Worm (Caenorhabditis elegans) whole organism, L4 larva: ENCODE results near the gene nas-28.

Experiments
- F37D6.2 ChIP-seq: sonication (generic microtip); optimal IDR thresholded peaks from 2 replicates; lab custom pipeline; 2016; ENCODE audit warnings: mild to moderate bottlenecking, missing genetic modification characterization, missing compliant biosample characterization
- F49E8.2 ChIP-seq: sonication (generic microtip); optimal IDR thresholded peaks from 2 replicates; lab custom pipeline; 2016; ENCODE audit warnings: missing compliant biosample characterization, mild to moderate bottlenecking, missing genetic modification characterization, borderline replicate concordance
- T20F7.1 ChIP-seq: fragments of 200-800 bp; sonication (Bioruptor generic); optimal IDR thresholded peaks from 2 replicates; lab custom pipeline; 2018; ENCODE audit warnings: mild to moderate bottlenecking, missing genetic modification characterization, missing compliant biosample characterization
- Y75B8A.6 ChIP-seq: fragments of 200-800 bp; sonication (Bioruptor generic); IDR thresholded peaks from 2 replicates; pipeline ENCODE4 v1.3.6; 2022; ENCODE audit warnings: missing genetic modification reagents, missing genetic modification characterization, missing compliant biosample characterization
- aha-1 ChIP-seq: fragments of 150-350 bp; peaks from one replicate; lab custom pipeline; 2014; ENCODE audit warnings: missing biosample characterization, missing genetic modification characterization
- aly-2 ChIP-seq: sonication (generic microtip); optimal IDR thresholded peaks from 2 replicates; lab custom pipeline; 2018; ENCODE audit warnings: missing biosample characterization, missing genetic modification characterization
- ceh-62 ChIP-seq: sonication (generic microtip); optimal IDR thresholded peaks from 2 replicates; lab custom pipeline; 2017; ENCODE audit warnings: missing biosample characterization, missing genetic modification characterization
- cey-2 ChIP-seq: sonication (generic microtip); optimal IDR thresholded peaks from 3 replicates; lab custom pipeline; 2017; ENCODE audit warnings: missing genetic modification characterization, mild to moderate bottlenecking, missing compliant biosample characterization, antibody characterized with exemption, borderline replicate concordance; ENCODE audit not compliant: insufficient read depth
- ctbp-1 ChIP-seq: fragments of 200-800 bp; sonication (Bioruptor generic); IDR thresholded peaks from 2 replicates; pipeline ENCODE4 v1.3.6; 2022; ENCODE audit warnings: missing genetic modification reagents, missing genetic modification characterization, missing compliant biosample characterization
- daf-12 ChIP-seq: fragments of 150-350 bp; optimal IDR thresholded peaks from 2 replicates; lab custom pipeline; 2014; ENCODE audit warnings: missing biosample characterization, missing genetic modification reagents, missing genetic modification characterization
- daf-16 ChIP-seq, 3 experiments: sonication (generic microtip); optimal IDR thresholded peaks; 2 replicates each; lab custom pipeline; 2016 to 2017; ENCODE audit warnings: missing genetic modification characterization in 3 of 3, missing genetic modification reagents in 3 of 3, mild to moderate bottlenecking in 2 of 3, missing compliant biosample characterization in 2 of 3, missing biosample characterization in 1 of 3, moderate library complexity in 1 of 3
- daf-19 ChIP-seq: fragments of 200-800 bp; sonication (Bioruptor generic); conservative IDR thresholded peaks from 2 replicates; pipeline ENCODE4 v1.3.6; 2022; ENCODE audit warnings: missing genetic modification characterization, missing compliant biosample characterization
- daf-8 ChIP-seq: fragments of 200-800 bp; sonication (Bioruptor generic); IDR thresholded peaks from 2 replicates; pipeline ENCODE4 v1.3.6; 2022; ENCODE audit warnings: missing genetic modification characterization, missing compliant biosample characterization
- dmd-8 ChIP-seq: fragments of 200-800 bp; sonication (Bioruptor generic); IDR thresholded peaks from 2 replicates; pipeline ENCODE4 v1.3.6; 2022; ENCODE audit warnings: missing genetic modification characterization, missing compliant biosample characterization
- dmd-9 ChIP-seq: fragments of 200-800 bp; sonication (Bioruptor generic); IDR thresholded peaks from 2 replicates; pipeline ENCODE4 v1.3.6; 2022; ENCODE audit warnings: missing genetic modification reagents, missing genetic modification characterization, missing compliant biosample characterization
- dpl-1 ChIP-seq: fragments of 150-350 bp; optimal IDR thresholded peaks from 2 replicates; lab custom pipeline; 2014; ENCODE audit warnings: missing biosample characterization, missing genetic modification reagents, missing genetic modification characterization
- duxl-1 ChIP-seq: sonication (generic microtip); optimal IDR thresholded peaks from 2 replicates; lab custom pipeline; 2016; ENCODE audit warnings: mild to moderate bottlenecking, missing genetic modification characterization, moderate library complexity, missing compliant biosample characterization; ENCODE audit not compliant: poor library complexity
- fos-1 ChIP-seq: fragments of 150-350 bp; optimal IDR thresholded peaks from 2 replicates; lab custom pipeline; 2014; ENCODE audit warnings: missing biosample characterization, missing genetic modification characterization
- hif-1 ChIP-seq, 2 experiments: sonication (generic microtip); optimal IDR thresholded peaks; 2 replicates each; lab custom pipeline; 2016 to 2017; ENCODE audit warnings: missing compliant biosample characterization in 2 of 2, missing genetic modification characterization in 2 of 2, missing genetic modification reagents in 2 of 2, missing genotype in 2 of 2, mild to moderate bottlenecking in 1 of 2
- hlh-11 ChIP-seq: fragments of 200-800 bp; sonication (Bioruptor generic); optimal IDR thresholded peaks from 2 replicates; lab custom pipeline; 2018; ENCODE audit warnings: mild to moderate bottlenecking, missing genetic modification characterization, missing compliant biosample characterization
- hlh-30 ChIP-seq: sonication (generic microtip); optimal IDR thresholded peaks from 2 replicates; lab custom pipeline; 2017; ENCODE audit warnings: antibody characterized with exemption, mild to moderate bottlenecking, missing genetic modification characterization, missing compliant biosample characterization; ENCODE audit not compliant: insufficient read depth
- hmg-1.1 ChIP-seq: fragments of 200-800 bp; sonication (Bioruptor generic); IDR thresholded peaks from 2 replicates; pipeline ENCODE4 v1.3.6; 2022; ENCODE audit warnings: missing genetic modification reagents, missing genetic modification characterization, missing compliant biosample characterization
- lim-7 ChIP-seq: fragments of 200-800 bp; sonication (Bioruptor generic); IDR thresholded peaks from 2 replicates; pipeline ENCODE4 v1.3.6; 2022; ENCODE audit warnings: missing genetic modification characterization, missing compliant biosample characterization
- lin-13 ChIP-seq: fragments of 150-350 bp; optimal IDR thresholded peaks from 2 replicates; lab custom pipeline; 2014; ENCODE audit warnings: missing biosample characterization, missing genetic modification reagents, missing genetic modification characterization
- lin-38 ChIP-seq: fragments of 200-800 bp; sonication (Bioruptor generic); IDR thresholded peaks from 2 replicates; pipeline ENCODE4 v1.3.6; 2022; ENCODE audit warnings: missing genetic modification reagents, missing genetic modification characterization, missing compliant biosample characterization
- lsy-2 ChIP-seq, 2 experiments: fragments of 150-350 bp in 1 of 2; sonication (generic microtip) in 1 of 2; optimal IDR thresholded peaks; 2 replicates each; lab custom pipeline; 2014 to 2017; ENCODE audit warnings: missing biosample characterization in 2 of 2, missing genetic modification characterization in 2 of 2
- mdl-1 ChIP-seq, 2 experiments: fragments of 150-350 bp in 1 of 2; sonication (generic microtip) in 1 of 2; optimal IDR thresholded peaks; 2 replicates each; lab custom pipeline; 2014 to 2017; ENCODE audit warnings: missing biosample characterization in 2 of 2, missing genetic modification characterization in 2 of 2
- mdt-29 ChIP-seq: fragments of 200-800 bp; sonication (Bioruptor generic); IDR thresholded peaks from 2 replicates; pipeline ENCODE4 v1.3.6; 2022; ENCODE audit warnings: missing genetic modification reagents, missing genetic modification characterization, missing compliant biosample characterization
- mep-1 ChIP-seq: fragments of 150-350 bp; sonication (generic microtip); optimal IDR thresholded peaks from 3 replicates; lab custom pipeline; 2014; ENCODE audit warnings: missing biosample characterization, missing genetic modification characterization
- mxl-3 ChIP-seq: fragments of 200-800 bp; sonication (Bioruptor generic); optimal IDR thresholded peaks from 2 replicates; lab custom pipeline; 2018; ENCODE audit warnings: mild to moderate bottlenecking, missing genetic modification characterization, missing compliant biosample characterization
- nhr-11 ChIP-seq: fragments of 150-350 bp; optimal IDR thresholded peaks from 2 replicates; lab custom pipeline; 2014; ENCODE audit warnings: missing biosample characterization, missing genetic modification characterization
- nhr-111 ChIP-seq: fragments of 200-800 bp; sonication (Bioruptor generic); optimal IDR thresholded peaks from 2 replicates; lab custom pipeline; 2018; ENCODE audit warnings: mild to moderate bottlenecking, missing genetic modification characterization, missing compliant biosample characterization
- nhr-237 ChIP-seq: sonication (generic microtip); optimal IDR thresholded peaks from 2 replicates; lab custom pipeline; 2017; ENCODE audit warnings: missing biosample characterization, missing genetic modification characterization
- nhr-28 ChIP-seq: fragments of 150-350 bp; optimal IDR thresholded peaks from 2 replicates; lab custom pipeline; 2014; ENCODE audit warnings: missing biosample characterization, missing genetic modification characterization
- nhr-48 ChIP-seq: sonication (generic microtip); optimal IDR thresholded peaks from 2 replicates; lab custom pipeline; 2016; ENCODE audit warnings: mild to moderate bottlenecking, missing genetic modification characterization, missing compliant biosample characterization
- nhr-6 ChIP-seq: fragments of 150-350 bp; optimal IDR thresholded peaks from 2 replicates; lab custom pipeline; 2014; ENCODE audit warnings: missing biosample characterization, missing genetic modification characterization
- nhr-76 ChIP-seq: fragments of 150-350 bp; optimal IDR thresholded peaks from 2 replicates; lab custom pipeline; 2014; ENCODE audit warnings: missing biosample characterization, missing genetic modification characterization
- rbr-2 ChIP-seq: sonication (generic microtip); optimal IDR thresholded peaks from 2 replicates; lab custom pipeline; 2016; ENCODE audit warnings: missing genotype, missing genetic modification characterization, missing compliant biosample characterization
- skn-1 ChIP-seq: fragments of 150-350 bp; optimal IDR thresholded peaks from 2 replicates; lab custom pipeline; 2014; ENCODE audit warnings: missing biosample characterization, missing genetic modification characterization
- unc-62 ChIP-seq, 3 experiments: fragments of 150-350 bp in 1 of 3; sonication (generic microtip); optimal IDR thresholded peaks in 2 of 3; peaks in 1 of 3; 1 replicate in 1 of 3; 2 replicates in 2 of 3; lab custom pipeline; 2014 to 2017; ENCODE audit warnings: missing biosample characterization in 3 of 3, missing genetic modification characterization in 3 of 3, missing genetic modification reagents in 3 of 3, missing genotype in 1 of 3
- vab-7 ChIP-seq: fragments of 200-800 bp; sonication (Bioruptor generic); IDR thresholded peaks from 2 replicates; pipeline ENCODE4 v1.3.6; 2022; ENCODE audit warnings: missing genetic modification reagents, missing genetic modification characterization, missing compliant biosample characterization
- zfp-3 ChIP-seq: fragments of 200-800 bp; sonication (Bioruptor generic); conservative IDR thresholded peaks from 2 replicates; pipeline ENCODE4 v1.3.6; 2022; ENCODE audit warnings: missing genetic modification reagents, missing genetic modification characterization, missing compliant biosample characterization
- zip-2 ChIP-seq: fragments of 150-350 bp; optimal IDR thresholded peaks from 2 replicates; lab custom pipeline; 2014; ENCODE audit warnings: missing biosample characterization, missing genetic modification characterization
- ztf-7 ChIP-seq: fragments of 150-350 bp; optimal IDR thresholded peaks from 2 replicates; lab custom pipeline; 2014; ENCODE audit warnings: missing biosample characterization, missing genetic modification characterization

Gene nas-28

ce11 chrIII:6173020-6173597, 9.9 kb downstream of the nas-28 start, which contains the start of the genes abcf-3 and F42A10.5 (continued):
- TF ChIP-seq vab-7, result no peak
- TF ChIP-seq unc-62 (GFP tag; optimal IDR thresholded peaks at IDR 0.05 in 1 of 2; lab: Kevin White, UChicago), result peak in 1 of 2 experiments; percentile 80
- no peak for TF ChIP-seq unc-62 (tag; optimal IDR thresholded peaks at IDR 0.05; lab: Kevin White, UChicago)

- TF ChIP-seq daf-16 (GFP tag; optimal IDR thresholded peaks at IDR 0.05; lab: Kevin White, UChicago) (peak in 1 of 2 experiments; percentile 76), daf-16 (tag; optimal IDR thresholded peaks at IDR 0.05; lab: Kevin White, UChicago) (peak; percentile 19), dpl-1 (GFP tag; lab: Kevin White, UChicago) (peak; percentile 35), hmg-1.1 (GFP tag; lab: Robert Waterston, UW) (peak; percentile 68), rbr-2 (peak; percentile 19), hif-1 (tag; optimal IDR thresholded peaks at IDR 0.05; lab: Kevin White, UChicago) (peak in 1 of 2 experiments; percentile 95), mep-1 (peak; percentile 62), aly-2 (tag; lab: Kevin White, UChicago) (no peak), T20F7.1 (peak; percentile 8), mdl-1 (tag; optimal IDR thresholded peaks at IDR 0.05; lab: Kevin White, UChicago) (peak in 1 of 2 experiments; percentile 2), cey-2 (tag; lab: Kevin White, UChicago) (no peak), zfp-3 (GFP tag; lab: Robert Waterston, UW) (0 out of 2 replicates have a peak, but pooled peaks have one; percentile 31), unc-62 (GFP tag; optimal IDR thresholded peaks at IDR 0.05 in 1 of 2; lab: Kevin White, UChicago) (peak in 1 of 2 experiments; percentile 64), unc-62 (tag; optimal IDR thresholded peaks at IDR 0.05; lab: Kevin White, UChicago) (no peak), lsy-2 (tag; optimal IDR thresholded peaks at IDR 0.05; lab: Kevin White, UChicago) (peak; percentile 18 to 67), nhr-28 (tag; lab: Kevin White, UChicago) (peak; percentile 65), skn-1 (tag; lab: Kevin White, UChicago) (no peak), nhr-11 (tag; lab: Kevin White, UChicago) (peak; percentile 86), mdt-29 (peak; percentile 62), hlh-30 (tag; lab: Kevin White, UChicago) (peak; percentile 26), aha-1 (tag; lab: Kevin White, UChicago) (peak; percentile 51), zip-2 (tag; lab: Kevin White, UChicago) (no peak), ctbp-1 (GFP tag; lab: Robert Waterston, UW) (0 out of 2 replicates have a peak, but pooled peaks have one; percentile 7), hlh-11 (peak; percentile 67), lin-38 (GFP tag; lab: Robert Waterston, UW) (0 out of 2 replicates have a peak, but pooled peaks have one; percentile 7), daf-8 (GFP tag; lab: Robert Waterston, UW) (no peak), dmd-9 (GFP tag; lab: Robert Waterston, UW) (no peak), nhr-48 (peak; percentile 22)
Measured at ce11 chrIII:6170038-6170437, 13.0 kb downstream of the nas-28 start.

- TF ChIP-seq fos-1 (tag; lab: Kevin White, UChicago), result no peak
- TF ChIP-seq ztf-7 (tag; lab: Kevin White, UChicago), result no peak
- no peak for TF ChIP-seq mxl-3
- TF ChIP-seq duxl-1, result no peak
- TF ChIP-seq Y75B8A.6 (GFP tag; lab: Robert Waterston, UW), result no peak
- no peak for TF ChIP-seq nhr-6 (tag; lab: Kevin White, UChicago)
- TF ChIP-seq nhr-111 (GFP tag; lab: Kevin White, UChicago), result no peak
- 0 out of 2 replicates have a peak, but pooled peaks have one; percentile 22 for TF ChIP-seq mdt-29
- peak; percentile 42 for TF ChIP-seq nhr-28 (tag; lab: Kevin White, UChicago)
- TF ChIP-seq daf-19, result no peak
- TF ChIP-seq lin-13 (GFP tag; lab: Kevin White, UChicago), result no peak
- no peak for TF ChIP-seq lim-7 (GFP tag; lab: Robert Waterston, UW)
- no peak for TF ChIP-seq nhr-76
- TF ChIP-seq ceh-62 (tag; lab: Kevin White, UChicago), result no peak
- no peak for TF ChIP-seq nhr-48
- peak in 1 of 2 experiments; percentile 34 for TF ChIP-seq lsy-2 (tag; optimal IDR thresholded peaks at IDR 0.05; lab: Kevin White, UChicago)
- no peak for TF ChIP-seq F49E8.2
- TF ChIP-seq dmd-8 (GFP tag; lab: Robert Waterston, UW), result no peak
- TF ChIP-seq F37D6.2, result no peak
- TF ChIP-seq daf-12 (tag; lab: Kevin White, UChicago), result no peak
- TF ChIP-seq nhr-237, result no peak
Measured at ce11 chrIII:6168497-6169227, 14.4 kb downstream of the nas-28 start, which contains the start of gene efk-1. efk-1 (minus strand) TSS chrIII:6168547.
